Fruit fly (Drosophila melanogaster) whole organism, embryonic: ENCODE data around the gene CG5515.

Experiments used
- Bgb ChIP-seq: fragments of 200-800 bp; sonication (Bioruptor generic); IDR thresholded peaks from 2 replicates; pipeline ENCODE4 v1.3.6; 2022; ENCODE audit warnings: missing biosample characterization, missing genetic modification characterization; ENCODE audit not compliant: partially characterized antibody
- Blimp-1 ChIP-seq: fragments of 200-800 bp; sonication (Bioruptor generic); optimal IDR thresholded peaks from 3 replicates; lab custom pipeline; 2018; ENCODE audit warnings: missing biosample characterization, missing genetic modification characterization, mild to moderate bottlenecking, moderate library complexity, missing genetic modification reagents
- CG10209 ChIP-seq: fragments of 200-800 bp; sonication (Bioruptor generic); optimal IDR thresholded peaks from 3 replicates; lab custom pipeline; 2017; ENCODE audit warnings: missing biosample characterization, mild to moderate bottlenecking, missing genetic modification characterization, missing genetic modification reagents
- CG10267 ChIP-seq: fragments of 200-800 bp; sonication (Bioruptor generic); optimal IDR thresholded peaks from 2 replicates; lab custom pipeline; 2018; ENCODE audit warnings: missing biosample characterization, mild to moderate bottlenecking, missing genetic modification characterization, moderate library complexity
- CG10654 ChIP-seq: fragments of 200-800 bp; sonication (Bioruptor generic); optimal IDR thresholded peaks from 2 replicates; lab custom pipeline; 2016; ENCODE audit warnings: missing biosample characterization, missing genetic modification characterization
- CG12155 ChIP-seq: fragments of 200-800 bp; sonication (Bioruptor generic); optimal IDR thresholded peaks from 3 replicates; lab custom pipeline; 2016; ENCODE audit warnings: missing biosample characterization, missing genetic modification characterization
- CG12659 ChIP-seq: fragments of 200-800 bp; sonication (Bioruptor generic); optimal IDR thresholded peaks from 3 replicates; lab custom pipeline; 2017; ENCODE audit warnings: mild to moderate bottlenecking, missing biosample characterization, missing genetic modification reagents, missing genetic modification characterization
- CG13287 ChIP-seq: fragments of 200-800 bp; sonication (Bioruptor generic); IDR thresholded peaks from 2 replicates; pipeline ENCODE4 v1.3.6; 2022; ENCODE audit warnings: missing biosample characterization, missing genetic modification characterization; ENCODE audit not compliant: partially characterized antibody
- CG13624 ChIP-seq: fragments of 200-800 bp; sonication (Bioruptor generic); optimal IDR thresholded peaks from 2 replicates; lab custom pipeline; 2016; ENCODE audit warnings: missing biosample characterization, missing genetic modification characterization
- CG14667 ChIP-seq: fragments of 200-800 bp; sonication (Bioruptor generic); IDR thresholded peaks from 2 replicates; pipeline ENCODE4 v1.3.6; 2022; ENCODE audit warnings: missing biosample characterization, missing genetic modification characterization
- CG15514 ChIP-seq: fragments of 200-800 bp; sonication (Bioruptor generic); optimal IDR thresholded peaks from 3 replicates; lab custom pipeline; 2017; ENCODE audit warnings: missing biosample characterization, missing genetic modification characterization, mild to moderate bottlenecking, moderate library complexity, missing genetic modification reagents
- CG16863 ChIP-seq: fragments of 200-800 bp; sonication (Bioruptor generic); optimal IDR thresholded peaks from 3 replicates; lab custom pipeline; 2016; ENCODE audit warnings: missing biosample characterization, missing genetic modification characterization
- CG32772 ChIP-seq: fragments of 200-800 bp; sonication (Bioruptor generic); IDR thresholded peaks from 2 replicates; pipeline ENCODE4 v1.3.6; 2022; ENCODE audit warnings: missing biosample characterization, missing genetic modification characterization
- CG3407 ChIP-seq: fragments of 200-800 bp; sonication (Bioruptor generic); optimal IDR thresholded peaks from 2 replicates; lab custom pipeline; 2018; ENCODE audit warnings: missing biosample characterization, mild to moderate bottlenecking, missing genetic modification characterization
- CG4617 ChIP-seq: fragments of 200-800 bp; sonication (Bioruptor generic); optimal IDR thresholded peaks from 3 replicates; lab custom pipeline; 2016; ENCODE audit warnings: missing biosample characterization, missing genetic modification characterization, borderline replicate concordance
- CG6689 ChIP-seq: fragments of 200-800 bp; sonication (Bioruptor generic); IDR thresholded peaks from 2 replicates; pipeline ENCODE4 v1.3.6; 2022; ENCODE audit warnings: missing biosample characterization, missing genetic modification characterization
- CTCF ChIP-seq: fragments of 200-800 bp; sonication (Bioruptor generic); optimal IDR thresholded peaks from 2 replicates; lab custom pipeline; 2017; ENCODE audit warnings: missing biosample characterization, mild to moderate bottlenecking, missing genetic modification characterization, moderate library complexity
- HLH4C ChIP-seq: fragments of 200-800 bp; sonication (Bioruptor generic); IDR thresholded peaks from 3 replicates; pipeline ENCODE4 v1.3.6; 2022; ENCODE audit warnings: missing biosample characterization, missing genetic modification characterization; ENCODE audit not compliant: partially characterized antibody
- MBD-R2 ChIP-seq: fragments of 200-800 bp; sonication (Bioruptor generic); IDR thresholded peaks from 2 replicates; pipeline ENCODE4 v1.3.6; 2022; ENCODE audit warnings: missing biosample characterization, missing genetic modification characterization
- MESR4 ChIP-seq: fragments of 200-800 bp; sonication (Bioruptor generic); optimal IDR thresholded peaks from 2 replicates; lab custom pipeline; 2018; ENCODE audit warnings: missing biosample characterization, mild to moderate bottlenecking, missing genetic modification characterization, moderate library complexity
- NC2α ChIP-seq: fragments of 200-800 bp; sonication (Bioruptor generic); optimal IDR thresholded peaks from 2 replicates; lab custom pipeline; 2016; ENCODE audit warnings: missing biosample characterization, missing genetic modification characterization
- Poxn ChIP-seq: fragments of 200-800 bp; sonication (Bioruptor generic); IDR thresholded peaks from 2 replicates; pipeline ENCODE4 v1.3.6; 2022; ENCODE audit warnings: missing biosample characterization, missing genetic modification characterization
- Scr ChIP-seq: fragments of 200-800 bp; sonication (Bioruptor generic); IDR thresholded peaks from 2 replicates; pipeline ENCODE4 v1.3.6; 2022; ENCODE audit warnings: missing biosample characterization, missing genetic modification characterization; ENCODE audit not compliant: partially characterized antibody
- Sox102F ChIP-seq: fragments of 200-800 bp; sonication (Bioruptor generic); optimal IDR thresholded peaks from 2 replicates; lab custom pipeline; 2018; ENCODE audit warnings: missing biosample characterization, mild to moderate bottlenecking, missing genetic modification characterization, moderate library complexity
- Usf ChIP-seq: fragments of 200-800 bp; sonication (Bioruptor generic); optimal IDR thresholded peaks from 2 replicates; lab custom pipeline; 2017; ENCODE audit warnings: missing genotype, missing biosample characterization, missing genetic modification characterization
- YL-1 ChIP-seq: fragments of 200-800 bp; sonication (Bioruptor generic); optimal IDR thresholded peaks from 3 replicates; lab custom pipeline; 2017; ENCODE audit warnings: missing biosample characterization, mild to moderate bottlenecking, missing genetic modification characterization
- amos ChIP-seq: fragments of 200-800 bp; sonication (Bioruptor generic); IDR thresholded peaks from 2 replicates; pipeline ENCODE4 v1.3.6; 2022; ENCODE audit warnings: missing biosample characterization, missing genetic modification characterization; ENCODE audit not compliant: partially characterized antibody
- ara ChIP-seq: fragments of 200-800 bp; sonication (Bioruptor generic); IDR thresholded peaks from 2 replicates; pipeline ENCODE4 v1.3.6; 2022; ENCODE audit warnings: missing biosample characterization, missing genetic modification characterization
- br ChIP-seq: fragments of >200 bp; optimal IDR thresholded peaks from 2 replicates; lab custom pipeline; 2017
- crc ChIP-seq: fragments of 200-800 bp; sonication (Bioruptor generic); optimal IDR thresholded peaks from 2 replicates; lab custom pipeline; 2016; ENCODE audit warnings: missing biosample characterization, missing genetic modification characterization
- crp ChIP-seq, 2 experiments: fragments of 200-800 bp; sonication (Bioruptor generic); optimal IDR thresholded peaks; 2 replicates in 1 of 2; 3 replicates in 1 of 2; lab custom pipeline; 2017; ENCODE audit warnings: missing biosample characterization in 2 of 2, missing genetic modification characterization in 2 of 2, mild to moderate bottlenecking in 1 of 2, moderate library complexity in 1 of 2
- dm ChIP-seq: fragments of 200-800 bp; sonication (Bioruptor generic); optimal IDR thresholded peaks from 3 replicates; lab custom pipeline; 2016; ENCODE audit warnings: missing biosample characterization, missing genetic modification characterization
- gfzf ChIP-seq: fragments of 200-800 bp; sonication (Bioruptor generic); optimal IDR thresholded peaks from 2 replicates; lab custom pipeline; 2016; ENCODE audit warnings: missing biosample characterization, mild to moderate bottlenecking, missing genetic modification characterization, moderate library complexity
- inv ChIP-seq: fragments of 200-800 bp; sonication (Bioruptor generic); IDR thresholded peaks from 2 replicates; pipeline ENCODE4 v1.3.6; 2022; ENCODE audit warnings: missing biosample characterization, missing genetic modification characterization; ENCODE audit not compliant: partially characterized antibody
- jing ChIP-seq: fragments of 200-800 bp; sonication (Bioruptor generic); optimal IDR thresholded peaks from 2 replicates; lab custom pipeline; 2018; ENCODE audit warnings: missing biosample characterization, mild to moderate bottlenecking, missing genetic modification characterization
- luna ChIP-seq: fragments of 200-800 bp; sonication (Bioruptor generic); optimal IDR thresholded peaks from 2 replicates; lab custom pipeline; 2016; ENCODE audit warnings: missing biosample characterization, missing genetic modification characterization
- onecut ChIP-seq: fragments of 200-800 bp; sonication (Bioruptor generic); IDR thresholded peaks from 2 replicates; pipeline ENCODE4 v1.3.6; 2022; ENCODE audit warnings: missing biosample characterization, missing genetic modification characterization
- org-1 ChIP-seq: fragments of 200-800 bp; sonication (Bioruptor generic); optimal IDR thresholded peaks from 2 replicates; lab custom pipeline; 2017; ENCODE audit warnings: missing biosample characterization, missing genetic modification characterization
- phol ChIP-seq: fragments of 200-800 bp; sonication (Bioruptor generic); optimal IDR thresholded peaks from 3 replicates; lab custom pipeline; 2018; ENCODE audit warnings: missing biosample characterization, mild to moderate bottlenecking, missing genetic modification characterization, moderate library complexity
- pum ChIP-seq: fragments of 200-800 bp; sonication (Bioruptor generic); optimal IDR thresholded peaks from 2 replicates; lab custom pipeline; 2016; ENCODE audit warnings: missing biosample characterization, missing genetic modification characterization
- pzg ChIP-seq: fragments of 200-800 bp; sonication (Bioruptor generic); optimal IDR thresholded peaks from 3 replicates; lab custom pipeline; 2018; ENCODE audit warnings: missing biosample characterization, mild to moderate bottlenecking, missing genetic modification characterization, moderate library complexity
- rib ChIP-seq: fragments of 200-800 bp; sonication (Bioruptor generic); IDR thresholded peaks from 2 replicates; pipeline ENCODE4 v1.3.6; 2022; ENCODE audit warnings: missing biosample characterization, missing genetic modification characterization
- salm ChIP-seq: fragments of 200-800 bp; sonication (Bioruptor generic); optimal IDR thresholded peaks from 2 replicates; lab custom pipeline; 2018; ENCODE audit warnings: missing biosample characterization, mild to moderate bottlenecking, missing genetic modification characterization
- scrt ChIP-seq: fragments of 200-800 bp; sonication (Bioruptor generic); optimal IDR thresholded peaks from 2 replicates; lab custom pipeline; 2018; ENCODE audit warnings: missing biosample characterization, mild to moderate bottlenecking, missing genetic modification characterization, moderate library complexity
- seq ChIP-seq: fragments of 200-800 bp; sonication (Bioruptor generic); IDR thresholded peaks from 2 replicates; pipeline ENCODE4 v1.3.6; 2022; ENCODE audit warnings: missing biosample characterization, missing genetic modification characterization
- sim ChIP-seq: fragments of 200-800 bp; sonication (Bioruptor generic); IDR thresholded peaks from 2 replicates; pipeline ENCODE4 v1.3.6; 2022; ENCODE audit warnings: missing biosample characterization, missing genetic modification characterization
- slou ChIP-seq: fragments of 200-800 bp; sonication (Bioruptor generic); optimal IDR thresholded peaks from 3 replicates; lab custom pipeline; 2016; ENCODE audit warnings: missing biosample characterization, missing genetic modification characterization
- sr ChIP-seq: fragments of 200-800 bp; sonication (Bioruptor generic); IDR thresholded peaks from 3 replicates; pipeline ENCODE4 v1.3.6; 2022; ENCODE audit warnings: missing biosample characterization, missing genetic modification characterization
- stwl ChIP-seq: fragments of 200-800 bp; sonication (Bioruptor generic); optimal IDR thresholded peaks from 3 replicates; lab custom pipeline; 2018; ENCODE audit warnings: missing biosample characterization, mild to moderate bottlenecking, missing genetic modification characterization, moderate library complexity

The CG5515 gene

dm6 chr3R:24193373-24193879 is 4.7 kb upstream of the CG5515 start, which contains the start of the genes SMC6 and CG6204 (continued):
- TF ChIP-seq Blimp-1 = peak; percentile 90
- peak; percentile 74 for TF ChIP-seq CG16863 (GFP tag; lab: Kevin White, UChicago)
- peak; percentile 90 for TF ChIP-seq rib (GFP tag; lab: Robert Waterston, UW)
- peak; percentile 92 for TF ChIP-seq Poxn
- TF ChIP-seq MBD-R2 (GFP tag; lab: Robert Waterston, UW) = peak; percentile 89
- peak; percentile 92 for TF ChIP-seq CG10209 (GFP tag; lab: Kevin White, UChicago)
- TF ChIP-seq dm (GFP tag; lab: Kevin White, UChicago) = peak; percentile 61
- TF ChIP-seq CG3407 (GFP tag; lab: Kevin White, UChicago) = peak; percentile 81
- peak; percentile 92 for TF ChIP-seq seq
- peak; percentile 95 for TF ChIP-seq phol (tag; lab: Kevin White, UChicago)
- TF ChIP-seq sr (GFP tag; lab: Robert Waterston, UW) = peak; percentile 44; the same call in 1 of the 3 replicates
- peak; percentile 96 for TF ChIP-seq CG12659 (GFP tag; lab: Kevin White, UChicago)

DNA sequence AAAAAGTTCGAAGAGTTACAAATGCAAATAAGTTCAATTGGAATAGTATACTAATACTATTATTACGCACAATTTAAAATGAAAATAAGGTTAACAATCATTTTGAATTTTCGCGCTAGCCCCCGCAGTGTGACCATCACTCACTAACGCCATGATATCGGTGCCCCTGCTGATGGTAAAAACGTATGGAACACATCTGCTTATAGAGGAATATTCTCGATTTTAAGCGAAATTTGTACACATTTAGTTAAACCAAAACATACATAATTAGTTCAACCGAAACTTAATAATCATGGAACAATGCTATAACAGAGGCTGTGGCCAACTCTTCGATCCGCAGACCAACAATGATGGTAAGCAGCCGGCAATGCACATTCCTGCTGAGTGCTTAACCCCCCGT is 2.5 kb downstream of the CG5515 start, which contains the start of gene mora:
Gene mora (plus strand): TSS at position 172 of the 400 bp plus-strand sequence.
- TF ChIP-seq CG12155 (GFP tag; lab: Kevin White, UChicago) (no peak), salm (tag; lab: Kevin White, UChicago) (no peak), br (no peak), scrt (GFP tag; lab: Kevin White, UChicago) (no peak), gfzf (GFP tag; lab: Kevin White, UChicago) (peak; percentile 88), crp (GFP tag; optimal IDR thresholded peaks at IDR 0.05; lab: Kevin White, UChicago) (peak in 1 of 2 experiments; percentile 69), Sox102F (GFP tag; lab: Kevin White, UChicago) (no peak), NC2α (GFP tag; lab: Kevin White, UChicago) (no peak), pzg (GFP tag; lab: Kevin White, UChicago) (peak; percentile 65), CG32772 (GFP tag; lab: Robert Waterston, UW) (no peak), CG13287 (GFP tag; lab: Robert Waterston, UW) (peak; percentile 49), YL-1 (GFP tag; lab: Kevin White, UChicago) (peak; percentile 72), CG13624 (GFP tag; lab: Kevin White, UChicago) (no peak), CG14667 (no peak), inv (GFP tag; lab: Robert Waterston, UW) (no peak), Poxn (no peak), ara (GFP tag; lab: Robert Waterston, UW) (no peak), CG10267 (peak; percentile 22), org-1 (GFP tag; lab: Kevin White, UChicago) (no peak), crc (GFP tag; lab: Kevin White, UChicago) (no peak), CG15514 (peak; percentile 6), CG4617 (peak; percentile 69), pum (no peak), stwl (tag; lab: Kevin White, UChicago) (peak; percentile 39), MBD-R2 (GFP tag; lab: Robert Waterston, UW) (peak; percentile 36; the same call in 1 of the 2 replicates), CG10654 (GFP tag; lab: Kevin White, UChicago) (no peak), amos (GFP tag; lab: Robert Waterston, UW) (peak; percentile 13; the same call in 1 of the 2 replicates), sim (GFP tag; lab: Robert Waterston, UW) (no peak), onecut (GFP tag; lab: Robert Waterston, UW) (no peak), CG16863 (GFP tag; lab: Kevin White, UChicago) (no peak), Bgb (GFP tag; lab: Robert Waterston, UW) (no peak), jing (GFP tag; lab: Kevin White, UChicago) (no peak), Scr (GFP tag; lab: Robert Waterston, UW) (0 out of 2 replicates have a peak, but pooled peaks have one; percentile 28), HLH4C (no peak), Usf (GFP tag; lab: Kevin White, UChicago) (no peak), MESR4 (peak; percentile 78), CTCF (GFP tag; lab: Kevin White, UChicago) (no peak), luna (no peak), CG6689 (GFP tag; lab: Robert Waterston, UW) (no peak), slou (no peak)
